Worm (Caenorhabditis elegans): ENCODE data around the gene ocr-1.

Gene ocr-1

DNA sequence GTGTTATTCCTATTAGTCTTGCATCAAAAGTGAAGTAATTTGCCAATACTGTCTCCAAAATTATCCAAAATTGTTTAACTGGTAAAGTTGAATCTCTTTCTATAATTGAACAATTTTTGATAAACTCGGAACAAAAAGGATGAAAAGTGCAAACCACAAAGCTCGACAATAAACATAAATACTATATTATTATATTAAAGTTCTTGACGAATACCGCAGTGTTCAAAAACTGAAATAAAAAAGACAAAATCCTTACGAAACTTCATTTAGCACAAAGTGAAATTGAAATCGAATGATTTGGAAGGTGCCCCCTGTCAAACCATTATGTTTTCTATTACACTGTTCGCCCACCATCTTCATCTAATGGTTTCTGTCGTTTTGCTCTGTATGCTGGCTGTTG lies 22.8 kb upstream of the ocr-1 start, which contains the start of gene ZC302.3:
Gene ZC302.3, minus strand, starts transcription at position 101 of the 400 bp plus-strand sequence.
- TF ChIP-seq ama-1 (optimal IDR thresholded peaks at IDR 0.05), result no peak

DNA sequence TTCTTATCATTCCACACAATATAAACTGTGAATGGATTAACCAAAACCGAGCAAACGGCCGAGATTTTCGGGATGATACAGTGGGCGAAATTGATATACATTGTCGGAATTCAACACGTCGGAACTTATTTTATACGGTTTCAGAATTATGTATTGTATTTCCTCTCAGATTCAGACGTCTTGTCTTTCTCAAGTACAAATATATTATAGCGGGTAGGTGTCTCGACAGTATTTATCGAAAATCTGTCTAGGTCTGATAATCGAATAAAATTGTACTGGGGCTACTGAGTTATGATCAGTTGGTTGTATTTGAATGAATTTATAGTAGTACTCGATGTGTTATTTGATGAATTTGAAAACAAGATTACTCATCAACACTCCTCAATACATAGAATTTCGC lies 20.5 kb upstream of the ocr-1 start, which contains the start of gene srj-22:
Gene srj-22, minus strand, starts transcription at position 101 of the 400 bp plus-strand sequence.
- TF ChIP-seq ama-1 (optimal IDR thresholded peaks at IDR 0.05) (no peak), scrt-1 (GFP tag; IDR thresholded peaks at IDR 0.05) (no peak), ceh-13 (GFP tag; optimal IDR thresholded peaks at IDR 0.05) (no peak), sea-1 (GFP tag; conservative IDR thresholded peaks at IDR 0.05) (no peak), ets-7 (tag; optimal IDR thresholded peaks at IDR 0.05) (no peak), hmg-4 (GFP tag; optimal IDR thresholded peaks at IDR 0.05) (no peak), tbx-37 (GFP tag; conservative IDR thresholded peaks at IDR 0.05) (no peak), hnd-1 (tag; optimal IDR thresholded peaks at IDR 0.05) (no peak), ceh-36 (tag; optimal IDR thresholded peaks at IDR 0.05) (no peak), aly-1 (tag; optimal IDR thresholded peaks at IDR 0.05) (no peak), tbx-11 (GFP tag; IDR thresholded peaks at IDR 0.05) (no peak), flt-1 (GFP tag; IDR thresholded peaks at IDR 0.05) (no peak), B0310.2 (tag; optimal IDR thresholded peaks at IDR 0.05) (no peak), tra-4 (tag; optimal IDR thresholded peaks at IDR 0.05) (no peak)

DNA sequence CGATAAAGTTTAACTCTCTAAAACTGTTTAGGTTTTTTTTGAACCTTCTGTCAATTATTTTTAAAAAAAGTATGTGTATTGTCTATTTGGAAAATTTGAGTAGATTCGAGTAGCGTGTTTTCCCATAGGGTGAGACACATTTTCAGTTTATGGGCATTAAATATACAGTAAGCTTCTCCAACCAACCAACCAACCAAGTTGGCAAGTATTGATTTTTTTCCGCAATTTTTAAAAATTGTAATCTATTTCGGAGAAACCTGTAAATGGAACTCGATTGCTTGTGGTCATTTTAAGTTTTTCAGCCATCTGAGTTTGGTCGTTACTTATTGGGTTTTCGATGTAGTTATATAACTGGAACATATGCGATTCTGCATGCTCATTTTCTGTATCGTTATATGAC lies 19.1 kb upstream of the ocr-1 start, which contains the start of gene srj-21:
Gene srj-21, plus strand, starts transcription at position 301 of the 400 bp plus-strand sequence.
- TF ChIP-seq F13C5.2 (tag; optimal IDR thresholded peaks at IDR 0.05) (no peak), pes-1 (GFP tag; IDR thresholded peaks at IDR 0.05) (no peak), ceh-36 (tag; optimal IDR thresholded peaks at IDR 0.05) (no peak), scrt-1 (GFP tag; IDR thresholded peaks at IDR 0.05) (no peak), B0310.2 (tag; optimal IDR thresholded peaks at IDR 0.05) (no peak)

DNA sequence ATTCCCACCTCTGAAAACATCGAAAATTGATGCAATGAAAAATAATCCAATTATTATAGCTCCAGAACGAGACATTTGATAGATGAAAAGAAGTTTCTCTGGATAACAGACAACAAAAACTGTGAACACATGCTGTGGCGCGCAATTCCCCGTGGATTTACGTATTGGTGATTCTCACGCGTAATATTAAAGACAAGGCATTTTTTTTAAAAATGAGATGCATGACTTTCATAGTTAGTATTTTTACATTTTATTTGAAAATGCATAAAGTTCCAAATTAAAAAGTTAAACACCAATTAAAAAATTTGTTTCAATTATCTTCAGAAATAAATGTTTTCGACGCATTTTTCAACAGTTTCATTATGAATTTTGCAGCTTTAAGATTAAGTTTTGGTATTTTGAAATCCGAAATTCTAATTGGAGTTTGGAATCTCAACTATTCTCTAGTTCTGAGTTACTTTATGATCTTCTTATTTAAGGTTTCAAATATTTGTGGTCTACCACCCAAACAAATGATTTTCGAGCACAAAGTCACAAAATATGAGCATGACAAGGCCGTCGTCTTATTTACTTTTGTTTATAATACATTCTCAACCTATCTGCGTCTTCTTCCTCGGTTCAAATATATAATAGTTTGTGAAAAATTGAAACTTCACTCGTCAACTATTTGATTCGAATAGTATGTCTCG lies 16.8 kb upstream of the ocr-1 start, which contains the start of the genes selt-1.2 and F28H7.2:
Gene selt-1.2, minus strand, starts transcription at position 101 of the 689 bp plus-strand sequence.
Gene F28H7.2, plus strand, starts transcription at position 639 of the 689 bp plus-strand sequence.
- no peak for TF ChIP-seq tbx-37 (GFP tag; conservative IDR thresholded peaks at IDR 0.05)
- no peak for TF ChIP-seq hnd-1 (tag; optimal IDR thresholded peaks at IDR 0.05)
- TF ChIP-seq B0310.2 (tag; optimal IDR thresholded peaks at IDR 0.05), result no peak
- no peak for TF ChIP-seq hmbx-1 (tag; optimal IDR thresholded peaks at IDR 0.05)
- no peak for TF ChIP-seq ets-7 (tag; optimal IDR thresholded peaks at IDR 0.05)
- TF ChIP-seq ceh-13 (GFP tag; optimal IDR thresholded peaks at IDR 0.05), result no peak
- TF ChIP-seq ama-1 (optimal IDR thresholded peaks at IDR 0.05), result no peak
- TF ChIP-seq tbx-11 (GFP tag; IDR thresholded peaks at IDR 0.05), result no peak
- TF ChIP-seq flt-1 (GFP tag; IDR thresholded peaks at IDR 0.05), result no peak
- TF ChIP-seq sea-1 (GFP tag; conservative IDR thresholded peaks at IDR 0.05), result no peak
- no peak for TF ChIP-seq pes-1 (GFP tag; IDR thresholded peaks at IDR 0.05)
- no peak for TF ChIP-seq ceh-36 (tag; optimal IDR thresholded peaks at IDR 0.05)
- no peak for TF ChIP-seq F13C5.2 (tag; optimal IDR thresholded peaks at IDR 0.05)
- TF ChIP-seq scrt-1 (GFP tag; IDR thresholded peaks at IDR 0.05), result no peak
- TF ChIP-seq tra-4 (tag; optimal IDR thresholded peaks at IDR 0.05), result no peak
- TF ChIP-seq hmg-4 (GFP tag; optimal IDR thresholded peaks at IDR 0.05), result no peak
- TF ChIP-seq aly-1 (tag; optimal IDR thresholded peaks at IDR 0.05), result no peak

DNA sequence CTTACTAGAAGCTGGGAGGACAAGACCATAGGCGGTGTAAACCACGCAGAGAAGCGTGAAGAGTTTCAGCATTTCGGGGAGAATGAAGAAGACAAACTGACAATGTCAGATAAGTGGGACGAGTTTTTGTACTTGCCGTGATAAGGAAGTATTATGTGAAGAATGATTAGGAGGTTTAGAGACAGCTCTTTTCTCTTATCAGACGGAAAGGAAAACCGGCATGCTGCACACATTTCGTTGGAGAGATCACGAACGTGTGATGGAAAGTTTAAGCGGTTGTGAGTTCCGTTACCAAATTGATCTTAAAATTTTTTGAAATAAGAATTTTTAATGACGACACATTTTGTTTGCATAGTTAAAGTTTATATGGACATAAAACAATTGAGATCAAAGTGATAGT lies 13.5 kb upstream of the ocr-1 start, which contains the start of gene F28H7.3:
Gene F28H7.3, minus strand, starts transcription at position 159 of the 400 bp plus-strand sequence.
- TF ChIP-seq ets-7 (tag; optimal IDR thresholded peaks at IDR 0.05) (no peak), tbx-37 (GFP tag; conservative IDR thresholded peaks at IDR 0.05) (no peak), B0310.2 (tag; optimal IDR thresholded peaks at IDR 0.05) (no peak), sea-1 (GFP tag; conservative IDR thresholded peaks at IDR 0.05) (no peak), tra-4 (tag; optimal IDR thresholded peaks at IDR 0.05) (no peak), ama-1 (optimal IDR thresholded peaks at IDR 0.05) (no peak), flt-1 (GFP tag; IDR thresholded peaks at IDR 0.05) (no peak), hmg-4 (GFP tag; optimal IDR thresholded peaks at IDR 0.05) (no peak)

DNA sequence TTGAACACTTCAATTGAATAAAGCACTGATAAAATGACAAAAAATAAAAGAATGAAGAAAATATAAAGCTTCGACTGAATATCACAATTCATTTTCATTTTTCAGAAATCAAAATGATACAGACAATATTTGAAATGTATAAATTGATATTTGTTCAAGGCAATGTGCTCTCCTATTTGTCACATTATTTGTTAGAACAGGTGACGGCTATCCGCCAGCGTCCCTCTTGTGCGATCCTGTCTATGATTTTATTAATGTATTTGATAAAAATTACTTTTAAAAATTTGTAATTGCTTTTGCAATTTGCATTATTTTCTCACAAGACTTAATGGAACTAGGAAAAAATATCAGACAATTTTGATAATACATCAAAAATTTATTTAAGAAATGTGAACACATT lies 10.1 kb upstream of the ocr-1 start, which contains the start of gene F28H7.7:
Gene F28H7.7, minus strand, starts transcription at position 101 of the 400 bp plus-strand sequence.
- no peak for TF ChIP-seq scrt-1 (GFP tag; IDR thresholded peaks at IDR 0.05)
- no peak for TF ChIP-seq tbx-11 (GFP tag; IDR thresholded peaks at IDR 0.05)
- TF ChIP-seq aly-1 (tag; optimal IDR thresholded peaks at IDR 0.05), result no peak
- TF ChIP-seq sea-1 (GFP tag; conservative IDR thresholded peaks at IDR 0.05), result no peak

DNA sequence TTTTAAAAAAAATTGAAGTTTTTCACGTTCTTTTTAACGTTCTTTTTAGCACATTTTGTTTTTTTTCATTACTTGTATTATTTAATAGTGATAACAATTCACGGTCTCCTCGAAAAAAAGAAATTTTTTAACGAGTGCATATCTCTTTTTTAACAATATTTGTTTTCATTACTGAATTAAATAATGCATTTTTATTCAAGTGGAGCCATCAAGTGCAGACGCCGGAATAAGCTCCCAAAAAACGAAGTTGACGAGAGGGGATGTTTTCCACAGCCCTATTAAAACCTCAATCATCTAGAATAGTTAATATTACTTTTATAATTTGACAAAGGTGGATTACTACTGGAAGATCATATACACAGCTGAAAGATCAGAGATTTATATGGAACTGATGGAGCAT lies 7.5 kb upstream of the ocr-1 start, which contains the start of gene irld-6:
Gene irld-6, minus strand, starts transcription at position 101 of the 400 bp plus-strand sequence.
- no peak for TF ChIP-seq flt-1 (GFP tag; IDR thresholded peaks at IDR 0.05)
- TF ChIP-seq hnd-1 (tag; optimal IDR thresholded peaks at IDR 0.05), result no peak
- TF ChIP-seq sea-1 (GFP tag; conservative IDR thresholded peaks at IDR 0.05), result no peak
- no peak for TF ChIP-seq B0310.2 (tag; optimal IDR thresholded peaks at IDR 0.05)
- TF ChIP-seq tbx-37 (GFP tag; conservative IDR thresholded peaks at IDR 0.05), result no peak
- no peak for TF ChIP-seq ceh-13 (GFP tag; optimal IDR thresholded peaks at IDR 0.05)

DNA sequence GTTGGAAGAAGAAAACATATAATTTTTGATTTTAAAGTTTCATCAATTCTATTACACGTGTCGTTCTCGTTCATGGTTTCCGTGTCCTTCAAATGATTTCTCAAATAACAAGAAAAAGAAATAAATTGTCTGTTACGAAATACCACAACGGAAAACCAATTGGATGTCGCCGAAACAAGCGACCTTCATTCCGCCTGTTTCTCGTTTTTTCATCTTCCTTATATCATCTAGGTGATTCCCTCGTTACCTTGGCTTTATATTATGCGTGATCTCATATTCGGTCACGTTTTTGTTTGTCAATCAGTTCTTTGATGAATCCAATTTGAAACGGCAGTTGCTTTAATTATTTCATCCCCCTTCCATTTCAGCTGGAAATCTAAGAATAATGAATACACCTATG lies 7.0 kb upstream of the ocr-1 start:
- TF ChIP-seq flt-1 (GFP tag; IDR thresholded peaks at IDR 0.05) (no peak), ets-7 (tag; optimal IDR thresholded peaks at IDR 0.05) (no peak), aly-1 (tag; optimal IDR thresholded peaks at IDR 0.05) (no peak), sea-1 (GFP tag; conservative IDR thresholded peaks at IDR 0.05) (no peak), F13C5.2 (tag; optimal IDR thresholded peaks at IDR 0.05) (no peak)

Measured in whole organism, early embryonic.